Worm (Caenorhabditis elegans): ENCODE results near the gene T10D4.19.

- TF ChIP-seq him-1 (tag; optimal IDR thresholded peaks at IDR 0.05) (no peak), W03F9.2 (tag; optimal IDR thresholded peaks at IDR 0.05) (no peak)
These were observed 5.0 kb downstream of the T10D4.19 start, which contains the start of gene sri-33 for ce11 chrII:3156749-3157148.

All from whole organism, L4/young adult.